Worm (Caenorhabditis elegans): Measurements from ENCODE around the gene txt-4.

- TF ChIP-seq W03F9.2 (tag; optimal IDR thresholded peaks at IDR 0.05) (no peak), him-1 (tag; optimal IDR thresholded peaks at IDR 0.05) (no peak), dao-5 (tag; optimal IDR thresholded peaks at IDR 0.05) (no peak)
These were observed at the start of gene txt-4 for ce11 chrIV:1510241-1510640.
